Worm (Caenorhabditis elegans) whole organism, L4/young adult: ENCODE data around the gene gbb-2.

ENCODE experiments used
- W03F9.2 ChIP-seq: fragments of 150-350 bp; optimal IDR thresholded peaks from 2 replicates; lab custom pipeline; 2014; ENCODE audit warnings: missing biosample characterization, missing genetic modification characterization
- dao-5 ChIP-seq: sonication (generic microtip); optimal IDR thresholded peaks from 2 replicates; lab custom pipeline; 2016; ENCODE audit warnings: missing genotype, missing genetic modification characterization, moderate library complexity, missing compliant biosample characterization
- him-1 ChIP-seq: sonication (generic microtip); optimal IDR thresholded peaks from 2 replicates; lab custom pipeline; 2016; ENCODE audit warnings: missing genotype, missing genetic modification reagents, missing genetic modification characterization, missing compliant biosample characterization

gbb-2 gene

DNA sequence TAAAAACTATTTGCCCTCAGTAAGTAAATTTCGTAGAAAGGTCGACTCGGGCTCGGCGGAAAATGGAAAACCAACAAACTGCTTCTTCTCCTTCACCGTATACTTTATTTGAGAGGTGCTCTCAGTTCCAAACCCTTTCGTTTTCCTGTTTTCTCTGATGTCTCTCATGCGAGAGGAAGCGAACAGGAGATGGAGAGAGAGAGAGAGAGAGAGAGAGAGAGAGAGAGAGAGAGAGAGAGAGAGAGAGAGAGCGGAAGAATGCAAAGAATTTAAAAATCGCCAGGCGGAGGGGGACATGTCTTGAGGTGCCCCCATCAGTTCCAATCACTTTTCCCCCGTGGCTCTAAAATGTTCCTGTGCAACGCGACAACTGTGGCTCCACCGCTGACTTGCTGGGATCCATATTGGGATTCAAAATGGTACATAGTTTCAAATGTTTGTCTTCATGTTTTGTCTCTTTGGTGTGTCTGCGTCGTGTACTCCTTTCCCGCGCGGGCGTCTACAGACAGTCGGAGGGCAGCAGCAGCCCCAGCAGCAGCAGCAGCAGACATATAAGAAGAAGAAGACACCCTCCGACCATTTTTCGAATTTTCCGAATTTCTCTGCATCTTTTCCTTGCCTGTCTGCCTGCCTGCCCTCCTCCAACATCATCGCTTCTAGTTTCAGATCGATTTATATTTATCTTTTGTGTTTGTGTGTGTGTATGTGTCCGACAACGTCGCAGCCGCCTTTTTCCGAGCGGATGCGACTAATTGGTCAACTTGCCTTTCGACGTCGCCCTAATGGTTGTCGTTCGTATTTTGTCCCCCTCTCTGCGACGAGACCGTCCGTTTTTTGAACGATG, 52.0 kb downstream of the gbb-2 start, which contains the start of gene R08C7.11:
Gene R08C7.11, minus strand, starts transcription at position 608 of the 844 bp plus-strand sequence.
- TF ChIP-seq him-1 (no peak), dao-5 (tag; lab: Kevin White, UChicago) (no peak), W03F9.2 (no peak)

DNA sequence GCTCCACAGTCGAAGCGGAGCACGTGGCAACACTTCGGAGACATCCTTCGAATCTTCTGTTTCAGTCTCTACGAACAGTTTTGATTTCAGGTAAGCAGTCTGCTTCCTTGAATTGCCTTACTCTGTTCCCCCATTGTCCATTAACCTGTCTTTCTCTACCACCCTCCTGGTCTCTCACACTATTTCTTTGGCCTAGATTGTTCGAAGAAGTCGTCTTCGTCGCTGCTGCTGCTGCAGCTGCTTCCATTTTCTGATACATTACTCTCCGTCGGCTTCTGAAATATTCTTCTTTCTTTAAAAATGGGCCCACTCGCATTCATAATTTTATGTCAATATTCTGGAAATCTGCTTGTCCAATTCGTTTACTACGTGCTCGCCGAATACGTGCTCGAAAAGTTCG, 55.0 kb downstream of the gbb-2 start, which contains the start of gene R08C7.1:
Gene R08C7.1, plus strand, starts transcription at position 301 of the 400 bp plus-strand sequence.
- no peak for TF ChIP-seq W03F9.2
- no peak for TF ChIP-seq him-1

DNA sequence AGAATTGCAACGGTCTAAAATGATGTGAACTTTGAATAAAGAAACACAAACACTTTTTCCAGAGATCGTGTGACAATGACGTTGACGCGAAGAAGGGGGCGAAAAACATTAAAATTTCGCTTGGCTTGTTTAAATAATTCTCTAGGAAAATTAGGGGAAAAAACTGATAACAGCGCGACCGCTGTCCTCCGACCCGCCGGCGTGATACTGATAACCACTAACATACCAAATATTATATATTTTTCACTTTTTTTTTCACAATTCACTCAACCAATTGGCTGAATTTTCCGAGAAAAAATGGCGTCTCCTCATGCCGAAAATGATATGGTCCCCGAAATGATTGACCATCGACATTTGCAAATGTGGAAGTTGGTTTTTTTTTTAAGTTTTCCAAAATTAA, 56.7 kb downstream of the gbb-2 start:
- TF ChIP-seq dao-5 (tag; lab: Kevin White, UChicago) (no peak), him-1 (no peak), W03F9.2 (no peak)

DNA sequence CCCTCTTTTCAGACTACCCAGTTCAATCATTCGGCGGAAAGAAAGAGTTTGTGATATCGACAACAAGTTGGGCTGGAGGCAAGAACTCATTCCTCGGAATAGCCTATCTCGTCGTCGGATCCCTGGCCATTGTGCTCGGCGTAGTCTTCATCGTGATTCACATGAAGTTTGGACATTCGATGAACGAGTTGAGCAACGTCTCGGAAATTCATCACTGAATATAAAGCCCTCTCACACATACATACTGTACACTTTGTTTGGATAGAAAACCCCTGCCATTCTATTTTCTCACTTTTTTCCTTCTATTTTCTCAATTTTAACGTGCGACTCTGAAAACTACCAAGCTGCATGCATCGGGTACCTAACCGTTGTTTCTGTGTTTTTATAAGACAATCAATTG, 57.1 kb downstream of the gbb-2 start, which contains the start of gene R08C7.12:
Gene R08C7.12, plus strand, starts transcription at position 301 of the 400 bp plus-strand sequence.
- TF ChIP-seq dao-5 (tag; lab: Kevin White, UChicago) (no peak), him-1 (no peak), W03F9.2 (no peak)

DNA sequence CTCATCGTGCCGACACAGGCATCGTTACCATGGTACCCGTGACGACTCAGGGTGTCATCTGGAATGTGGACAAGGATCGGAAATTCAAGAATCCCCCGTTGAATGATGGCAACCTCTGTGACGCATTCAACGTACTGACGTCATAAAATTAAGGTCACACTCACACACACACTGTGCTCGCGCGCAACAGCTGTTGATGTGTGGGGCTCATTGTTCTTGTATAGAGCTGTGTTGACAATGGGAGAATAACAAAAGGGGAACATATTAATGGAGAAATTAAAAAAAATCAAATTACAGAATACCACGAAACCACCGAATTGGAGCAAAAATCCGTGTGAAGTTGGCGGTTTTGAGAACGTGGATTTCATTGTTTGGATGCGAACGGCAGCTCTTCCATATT, 58.2 kb downstream of the gbb-2 start:
- TF ChIP-seq dao-5 (tag; lab: Kevin White, UChicago) (no peak), him-1 (no peak), W03F9.2 (no peak)

DNA sequence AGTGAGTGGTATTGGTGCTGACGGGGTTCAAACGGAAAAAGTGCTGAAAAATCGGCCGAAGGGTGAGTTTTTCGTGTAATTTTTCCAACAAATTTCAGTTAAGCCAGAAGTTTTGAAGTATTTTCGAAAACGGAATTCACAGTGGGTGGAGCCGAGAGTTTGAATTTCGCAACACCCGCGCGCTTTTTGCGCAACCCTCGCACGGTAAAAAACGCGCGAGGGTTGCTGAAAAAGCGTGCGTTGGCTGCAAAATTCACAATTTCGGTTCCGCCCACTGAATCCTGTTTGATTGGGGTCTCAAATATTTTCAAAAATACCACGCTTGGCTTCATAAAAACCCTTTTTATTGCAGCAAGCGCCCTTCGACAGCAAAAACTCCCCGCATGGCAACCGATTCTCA, 59.2 kb downstream of the gbb-2 start:
- TF ChIP-seq dao-5 (tag; lab: Kevin White, UChicago) = no peak
- no peak for TF ChIP-seq him-1
- TF ChIP-seq W03F9.2 = no peak

DNA sequence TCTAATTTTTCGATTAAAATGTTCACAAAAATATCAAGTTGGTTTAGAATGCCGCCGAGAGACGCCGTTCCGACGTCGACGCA, 59.4 kb downstream of the gbb-2 start, which contains the start of gene chat-1:
Gene chat-1, plus strand, starts transcription at position 48 of the 83 bp plus-strand sequence.
- TF ChIP-seq W03F9.2 (no peak), him-1 (no peak), dao-5 (tag; lab: Kevin White, UChicago) (no peak)

DNA sequence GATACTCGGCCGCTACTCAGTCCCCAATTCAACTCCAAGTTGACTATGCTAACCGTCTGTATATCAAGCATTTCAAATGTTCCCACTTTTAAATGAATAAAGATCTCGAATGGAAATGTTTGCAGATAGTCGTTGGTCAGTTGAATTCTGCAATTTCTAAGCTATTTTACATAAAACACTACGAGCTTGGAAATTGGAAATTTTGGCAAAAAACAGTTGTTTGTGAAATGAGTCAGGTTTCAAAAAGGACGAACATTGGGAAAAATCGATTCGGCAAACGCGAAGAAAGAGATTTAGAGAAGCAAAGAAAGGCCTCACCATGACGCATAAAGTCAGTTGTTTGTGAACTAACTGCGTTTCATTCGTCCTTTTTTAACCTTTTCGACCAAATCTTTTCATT, 59.7 kb downstream of the gbb-2 start:
- TF ChIP-seq W03F9.2 (no peak), him-1 (no peak), dao-5 (tag; lab: Kevin White, UChicago) (no peak)

DNA sequence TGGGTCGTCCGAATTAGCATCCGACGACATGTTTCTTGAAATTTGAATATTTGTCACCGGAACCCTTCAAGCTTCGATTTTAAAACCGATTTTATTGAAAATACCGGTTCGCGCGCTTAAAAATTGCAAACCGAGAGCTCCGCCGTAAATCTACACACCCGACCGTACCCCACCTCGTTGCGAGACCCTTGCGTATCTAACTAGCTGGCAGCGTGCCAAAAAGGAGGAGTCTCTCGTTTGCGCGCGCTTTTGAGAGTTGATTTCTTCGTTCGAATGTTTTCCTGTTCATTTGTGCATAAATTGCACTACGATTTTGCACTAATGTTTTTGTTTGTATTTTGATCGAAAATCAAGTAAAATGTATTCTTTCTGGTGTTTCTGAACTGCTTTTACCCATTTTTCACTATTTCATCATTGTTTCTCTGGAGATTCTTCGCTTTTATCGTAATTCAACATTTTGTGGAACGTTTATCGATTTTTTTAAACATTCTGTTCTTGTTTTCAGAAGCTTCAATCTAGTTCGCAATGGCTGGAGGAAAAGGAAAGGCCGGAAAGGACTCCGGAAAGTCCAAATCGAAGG, 60.7 kb downstream of the gbb-2 start, which contains the start of the genes wapl-1 and htz-1:
Gene wapl-1, minus strand, starts transcription at position 30 of the 580 bp plus-strand sequence.
Gene htz-1, plus strand, starts transcription at position 506 of the 580 bp plus-strand sequence.
- TF ChIP-seq him-1 = peak; percentile 43
- TF ChIP-seq dao-5 (tag; lab: Kevin White, UChicago) = no peak
- peak; percentile 96 for TF ChIP-seq W03F9.2

DNA sequence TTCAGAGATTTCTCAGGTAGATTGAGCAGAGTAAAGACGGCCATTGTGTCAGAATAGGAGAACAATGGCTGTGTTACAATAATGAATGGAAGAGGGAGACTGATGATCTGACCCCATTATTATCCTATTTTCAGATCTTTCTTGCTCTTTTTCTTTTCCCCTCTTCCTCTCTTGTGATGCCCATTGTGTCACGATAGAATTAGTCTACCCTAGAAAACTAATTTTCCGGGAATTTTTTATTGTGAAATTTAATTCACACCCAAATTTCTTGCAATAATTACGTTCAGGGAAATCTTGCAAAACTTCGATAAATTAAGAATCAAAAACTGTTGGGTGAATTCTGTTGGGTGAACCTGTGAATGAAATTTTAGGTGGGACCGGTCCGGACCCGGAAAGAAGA, 65.5 kb downstream of the gbb-2 start, which contains the start of gene fbxb-75:
Gene fbxb-75, minus strand, starts transcription at position 101 of the 400 bp plus-strand sequence.
- TF ChIP-seq W03F9.2 (no peak), dao-5 (tag; lab: Kevin White, UChicago) (no peak), him-1 (no peak)

DNA sequence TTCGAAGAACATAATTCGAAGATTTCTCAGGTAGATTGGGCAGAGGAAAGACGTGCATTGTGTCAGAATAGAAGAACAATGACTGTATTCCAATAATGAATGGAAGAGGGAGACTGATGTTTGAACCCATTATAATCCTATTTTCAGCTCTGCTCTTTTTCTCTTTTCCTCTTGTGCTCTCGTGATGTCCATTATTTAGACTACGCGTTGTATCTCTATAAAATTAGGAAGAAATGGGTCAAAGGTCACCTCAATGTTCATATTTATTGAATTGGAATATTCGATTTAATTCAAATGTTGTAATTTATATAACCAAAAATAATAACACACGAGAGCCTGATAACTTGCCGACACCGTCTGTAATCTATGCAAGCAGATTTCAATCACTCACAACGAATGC, 67.4 kb downstream of the gbb-2 start, which contains the start of gene fbxb-74:
Gene fbxb-74, minus strand, starts transcription at position 101 of the 400 bp plus-strand sequence.
- TF ChIP-seq W03F9.2 (no peak), dao-5 (tag; lab: Kevin White, UChicago) (no peak), him-1 (no peak)
